Worm (Caenorhabditis elegans): ENCODE results near the gene F37B4.10.

DNA sequence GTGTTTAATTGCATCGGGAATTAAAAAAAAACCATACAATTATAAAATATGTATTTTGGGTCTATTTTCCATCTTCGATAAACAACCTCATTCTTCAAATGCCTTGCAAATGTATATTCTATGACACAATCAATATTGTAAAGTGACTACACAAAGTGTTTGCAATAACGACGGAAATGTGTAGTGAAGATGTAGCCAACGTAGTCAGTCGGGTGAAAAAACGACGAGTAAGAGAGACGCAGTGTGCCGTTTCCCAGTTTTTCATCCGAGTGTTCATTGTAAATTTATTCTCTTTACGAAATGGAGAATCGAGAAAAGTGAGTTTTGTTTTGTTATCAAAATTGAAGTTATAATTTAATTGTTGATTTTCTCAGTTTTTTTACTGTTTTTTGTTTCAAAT lies 14.5 kb upstream of the F37B4.10 start, which contains the start of gene F37B4.15:
- TF ChIP-seq unc-39 (tag; optimal IDR thresholded peaks at IDR 0.05) (no peak), pha-4 (tag; optimal IDR thresholded peaks at IDR 0.05) (no peak), unc-62 (GFP tag; optimal IDR thresholded peaks at IDR 0.05) (no peak), snpc-4 (tag; optimal IDR thresholded peaks at IDR 0.05) (no peak), lsy-2 (tag; optimal IDR thresholded peaks at IDR 0.05) (no peak), nhr-12 (tag; optimal IDR thresholded peaks at IDR 0.05) (no peak), lin-32 (GFP tag; optimal IDR thresholded peaks at IDR 0.05) (no peak), flh-1 (GFP tag; optimal IDR thresholded peaks at IDR 0.05) (no peak), elt-1 (tag; optimal IDR thresholded peaks at IDR 0.05; ENCODE audit: borderline replicate concordance, insufficient read depth) (no peak), ztf-11 (tag; optimal IDR thresholded peaks at IDR 0.05) (no peak), drap-1 (GFP tag; optimal IDR thresholded peaks at IDR 0.05) (no peak), mab-5 (tag; optimal IDR thresholded peaks at IDR 0.05) (no peak)

All from whole organism, mixed stage, embryonic.